Comparison of ENCODE assay signal across 2 fruit fly cellular contexts in the genomic region with DNA sequence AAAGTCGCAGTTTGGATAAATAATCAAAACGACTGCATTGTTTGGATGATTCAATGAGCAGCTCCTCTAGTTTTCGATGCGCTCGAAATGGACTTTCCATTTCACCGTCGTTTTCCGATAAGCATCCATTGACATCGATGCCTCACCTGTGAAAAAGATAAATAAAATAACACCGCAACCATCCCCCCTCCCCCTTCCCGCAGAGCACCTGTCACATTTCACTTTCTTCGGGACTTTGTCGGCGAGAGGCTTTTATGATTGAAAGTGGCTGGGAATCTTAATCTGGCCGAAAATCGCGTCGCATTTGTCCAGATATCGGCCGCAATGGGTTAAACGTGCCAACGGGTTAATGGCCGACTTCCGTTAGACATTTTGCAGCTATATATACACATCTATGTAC.
TF ChIP-seq lines count a peak whose summit lies in the region.

No protein-coding gene starts in this region.

- no peak for TF ChIP-seq CTCF in whole organism, embryonic (GFP tag; optimal IDR thresholded peaks at IDR 0.05; lab: Kevin White, UChicago)

TF ChIP-seq in whole organism, embryonic, 481 proteins besides CTCF, POLR2A, EP300 and RAD21:
- no peak for TF ChIP-seq sisA (GFP tag; IDR thresholded peaks at IDR 0.05; lab: Robert Waterston, UW)
- TF ChIP-seq grn (GFP tag; optimal IDR thresholded peaks at IDR 0.05; lab: Kevin White, UChicago), result peak; percentile 22
- no peak for TF ChIP-seq chinmo (GFP tag; IDR thresholded peaks at IDR 0.05; lab: Robert Waterston, UW; ENCODE audit: partially characterized antibody)
- TF ChIP-seq oc (tag; optimal IDR thresholded peaks at IDR 0.05; lab: Kevin White, UChicago), result peak; percentile 69
- no peak for TF ChIP-seq tgo (GFP tag; IDR thresholded peaks at IDR 0.05; lab: Robert Waterston, UW)
- TF ChIP-seq CG12299 (tag; optimal IDR thresholded peaks at IDR 0.05; lab: Kevin White, UChicago), result no peak
- no peak for TF ChIP-seq Dll (GFP tag; IDR thresholded peaks at IDR 0.05; lab: Robert Waterston, UW; ENCODE audit: partially characterized antibody)
- TF ChIP-seq Blimp-1 (GFP tag; optimal IDR thresholded peaks at IDR 0.05; lab: Kevin White, UChicago), result peak; percentile 98
- no peak for TF ChIP-seq Antp (GFP tag; optimal IDR thresholded peaks at IDR 0.05; lab: Kevin White, UChicago)
- no peak for TF ChIP-seq Dbx (GFP tag; IDR thresholded peaks at IDR 0.05; lab: Robert Waterston, UW)
- peak; percentile 31 for TF ChIP-seq kni (GFP tag; optimal IDR thresholded peaks at IDR 0.05; lab: Kevin White, UChicago)

TF ChIP-seq in whole organism, prepupa, 60 proteins besides CTCF, POLR2A, EP300 and RAD21:
- TF ChIP-seq net (GFP tag; optimal IDR thresholded peaks at IDR 0.05; lab: Kevin White, UChicago), result no peak
- peak; percentile 54 for TF ChIP-seq Blimp-1 (GFP tag; optimal IDR thresholded peaks at IDR 0.05; lab: Kevin White, UChicago)
